Worm (Caenorhabditis elegans) whole organism, midembryonic: ENCODE measurements around the gene tasp-1.
"Not testable (repeated sequence)": the region's sequence is repeated elsewhere in the genome, so short reads cannot be mapped to it uniquely, and the experiment has no call there.

Experiments used
- T22C8.4 ChIP-seq: fragments of 200-800 bp; sonication (Bioruptor generic); IDR thresholded peaks from 2 replicates; pipeline ENCODE4 v1.3.6; 2022; ENCODE audit warnings: missing genetic modification characterization, missing compliant biosample characterization
- cog-1 ChIP-seq: sonication (generic microtip); optimal IDR thresholded peaks from 2 replicates; lab custom pipeline; 2016; ENCODE audit warnings: missing genetic modification characterization, missing compliant biosample characterization
- flt-1 ChIP-seq: fragments of 200-800 bp; sonication (Bioruptor generic); IDR thresholded peaks from 2 replicates; pipeline ENCODE4 v1.3.6; 2022; ENCODE audit warnings: missing genetic modification characterization, missing compliant biosample characterization
- klf-2 ChIP-seq: fragments of 200-800 bp; sonication (Bioruptor generic); conservative IDR thresholded peaks from 2 replicates; pipeline ENCODE4 v1.3.6; 2022; ENCODE audit warnings: missing genetic modification reagents, missing genetic modification characterization, missing compliant biosample characterization
- med-1 ChIP-seq: sonication (generic microtip); optimal IDR thresholded peaks from 2 replicates; lab custom pipeline; 2017; ENCODE audit warnings: missing genetic modification characterization, mild to moderate bottlenecking, missing compliant biosample characterization, antibody characterized with exemption, missing genetic modification reagents; ENCODE audit not compliant: insufficient read depth
- ref-1 ChIP-seq: fragments of 200-800 bp; sonication (Bioruptor generic); conservative IDR thresholded peaks from 2 replicates; pipeline ENCODE4 v1.3.6; 2022; ENCODE audit warnings: missing genetic modification reagents, missing genetic modification characterization, missing compliant biosample characterization
- tab-1 ChIP-seq: fragments of 200-800 bp; sonication (Bioruptor generic); IDR thresholded peaks from 2 replicates; pipeline ENCODE4 v1.3.6; 2022; ENCODE audit warnings: missing genetic modification characterization, missing compliant biosample characterization
- ztf-23 ChIP-seq: fragments of 200-800 bp; sonication (Bioruptor generic); IDR thresholded peaks from 2 replicates; pipeline ENCODE4 v1.3.6; 2022; ENCODE audit warnings: missing genetic modification reagents, missing genetic modification characterization, missing compliant biosample characterization
- ztf-29 ChIP-seq: fragments of 200-800 bp; sonication (Bioruptor generic); IDR thresholded peaks from 2 replicates; pipeline ENCODE4 v1.3.6; 2022; ENCODE audit warnings: missing genetic modification reagents, missing genetic modification characterization, missing compliant biosample characterization

The tasp-1 gene

ce11 chrIII:10746406-10746807 lies 12.7 kb upstream of the tasp-1 start:
- no peak for TF ChIP-seq ref-1 (GFP tag; lab: Robert Waterston, UW)
- TF ChIP-seq T22C8.4 (GFP tag; lab: Robert Waterston, UW) = no peak
- no peak for TF ChIP-seq cog-1 (tag; lab: Kevin White, UChicago)
- no peak for TF ChIP-seq med-1 (GFP tag; lab: Kevin White, UChicago)
- TF ChIP-seq ztf-29 (GFP tag; lab: Robert Waterston, UW) = no peak
- TF ChIP-seq ztf-23 (GFP tag; lab: Robert Waterston, UW) = no peak
- TF ChIP-seq tab-1 (GFP tag; lab: Robert Waterston, UW) = no peak
- TF ChIP-seq flt-1 (GFP tag; lab: Robert Waterston, UW) = no peak
- no peak for TF ChIP-seq klf-2

ce11 chrIII:10747620-10748479 lies 11.3 kb upstream of the tasp-1 start, which contains the start of the genes ran-1 and dkc-1:
TSS of gene ran-1 (minus strand) at chrIII:10747728.
TSS of gene dkc-1 (plus strand) at chrIII:10748429.
- TF ChIP-seq tab-1 (GFP tag; lab: Robert Waterston, UW) (no peak), T22C8.4 (GFP tag; lab: Robert Waterston, UW) (peak; percentile 72), ztf-23 (GFP tag; lab: Robert Waterston, UW) (peak; percentile 100), ref-1 (GFP tag; lab: Robert Waterston, UW) (no peak), cog-1 (tag; lab: Kevin White, UChicago) (peak; percentile 50)

- TF ChIP-seq T22C8.4, ztf-29, ztf-23 (GFP tag; lab: Robert Waterston, UW): not testable (repeated sequence)
Measured at ce11 chrIII:10750043-10750442, 9.1 kb upstream of the tasp-1 start, which contains the start of gene enu-3.6. TSS of gene enu-3.6 (plus strand) at chrIII:10750434.

- no peak for TF ChIP-seq flt-1 (GFP tag; lab: Robert Waterston, UW)
- TF ChIP-seq T22C8.4 (GFP tag; lab: Robert Waterston, UW) = no peak
- TF ChIP-seq ztf-29 (GFP tag; lab: Robert Waterston, UW) = no peak
- no peak for TF ChIP-seq cog-1 (tag; lab: Kevin White, UChicago)
- TF ChIP-seq ref-1 (GFP tag; lab: Robert Waterston, UW) = no peak
- TF ChIP-seq med-1 (GFP tag; lab: Kevin White, UChicago) = no peak
- no peak for TF ChIP-seq ztf-23 (GFP tag; lab: Robert Waterston, UW)
- no peak for TF ChIP-seq klf-2
- TF ChIP-seq tab-1 (GFP tag; lab: Robert Waterston, UW) = no peak
Measured at ce11 chrIII:10754379-10754778, 4.7 kb upstream of the tasp-1 start.

- no peak for TF ChIP-seq T22C8.4 (GFP tag; lab: Robert Waterston, UW)
- TF ChIP-seq tab-1 (GFP tag; lab: Robert Waterston, UW) = no peak
- TF ChIP-seq cog-1 (tag; lab: Kevin White, UChicago) = no peak
- TF ChIP-seq flt-1 (GFP tag; lab: Robert Waterston, UW) = no peak
- TF ChIP-seq ztf-23 (GFP tag; lab: Robert Waterston, UW) = no peak
- no peak for TF ChIP-seq ref-1 (GFP tag; lab: Robert Waterston, UW)
- TF ChIP-seq med-1 (GFP tag; lab: Kevin White, UChicago) = no peak
- no peak for TF ChIP-seq ztf-29 (GFP tag; lab: Robert Waterston, UW)
- TF ChIP-seq klf-2 = no peak
Measured at ce11 chrIII:10755480-10756066, 3.5 kb upstream of the tasp-1 start, which contains the start of gene hpl-2. TSS of gene hpl-2 (minus strand) at chrIII:10755530.

- TF ChIP-seq cog-1 (tag; lab: Kevin White, UChicago) (no peak), ztf-23 (GFP tag; lab: Robert Waterston, UW) (no peak), klf-2 (no peak), flt-1 (GFP tag; lab: Robert Waterston, UW) (no peak), T22C8.4 (GFP tag; lab: Robert Waterston, UW) (no peak), tab-1 (GFP tag; lab: Robert Waterston, UW) (no peak), med-1 (GFP tag; lab: Kevin White, UChicago) (no peak), ztf-29 (GFP tag; lab: Robert Waterston, UW) (no peak)
Measured at ce11 chrIII:10757540-10757939, 1.6 kb upstream of the tasp-1 start, which contains the start of gene rnf-113. TSS of gene rnf-113 (minus strand) at chrIII:10757640.

ce11 chrIII:10758422-10758821 lies 685 bp upstream of the tasp-1 start, which contains the start of gene K01G5.10:
TSS of gene K01G5.10 (minus strand) at chrIII:10758522.
- TF ChIP-seq klf-2 = no peak
- no peak for TF ChIP-seq T22C8.4 (GFP tag; lab: Robert Waterston, UW)
- TF ChIP-seq cog-1 (tag; lab: Kevin White, UChicago) = no peak
- no peak for TF ChIP-seq flt-1 (GFP tag; lab: Robert Waterston, UW)
- TF ChIP-seq med-1 (GFP tag; lab: Kevin White, UChicago) = no peak
- no peak for TF ChIP-seq tab-1 (GFP tag; lab: Robert Waterston, UW)
- TF ChIP-seq ztf-29 (GFP tag; lab: Robert Waterston, UW) = no peak
- TF ChIP-seq ztf-23 (GFP tag; lab: Robert Waterston, UW) = no peak
- TF ChIP-seq ref-1 (GFP tag; lab: Robert Waterston, UW) = no peak

- TF ChIP-seq T22C8.4 (GFP tag; lab: Robert Waterston, UW) (no peak), cog-1 (tag; lab: Kevin White, UChicago) (no peak), klf-2 (no peak), flt-1 (GFP tag; lab: Robert Waterston, UW) (no peak), ref-1 (GFP tag; lab: Robert Waterston, UW) (no peak), ztf-23 (GFP tag; lab: Robert Waterston, UW) (no peak), ztf-29 (GFP tag; lab: Robert Waterston, UW) (no peak), tab-1 (GFP tag; lab: Robert Waterston, UW) (no peak), med-1 (GFP tag; lab: Kevin White, UChicago) (no peak)
Measured at ce11 chrIII:10763032-10763431, 3.9 kb downstream of the tasp-1 start, which contains the start of gene dpy-28. TSS of gene dpy-28 (plus strand) at chrIII:10763131.
